Worm (Caenorhabditis elegans): ENCODE data around the gene Y37E11AL.2.
A peak's percentile ranks its signal among the peaks of the same experiment; 100 is the strongest.

Y37E11AL.2 gene

ce11 chrIV:3681763-3682162 is 16.5 kb upstream of the Y37E11AL.2 start:
- TF ChIP-seq F13C5.2 (tag; optimal IDR thresholded peaks at IDR 0.05) (no peak), ceh-13 (GFP tag; optimal IDR thresholded peaks at IDR 0.05) (no peak), hmbx-1 (tag; optimal IDR thresholded peaks at IDR 0.05) (no peak), aly-1 (tag; optimal IDR thresholded peaks at IDR 0.05) (no peak), ets-7 (tag; optimal IDR thresholded peaks at IDR 0.05) (no peak), tbx-11 (GFP tag; IDR thresholded peaks at IDR 0.05) (no peak), tra-4 (tag; optimal IDR thresholded peaks at IDR 0.05) (no peak), flt-1 (GFP tag; IDR thresholded peaks at IDR 0.05) (no peak), scrt-1 (GFP tag; IDR thresholded peaks at IDR 0.05) (no peak), sea-1 (GFP tag; conservative IDR thresholded peaks at IDR 0.05) (no peak), pes-1 (GFP tag; IDR thresholded peaks at IDR 0.05) (no peak), hmg-4 (GFP tag; optimal IDR thresholded peaks at IDR 0.05) (no peak)

DNA sequence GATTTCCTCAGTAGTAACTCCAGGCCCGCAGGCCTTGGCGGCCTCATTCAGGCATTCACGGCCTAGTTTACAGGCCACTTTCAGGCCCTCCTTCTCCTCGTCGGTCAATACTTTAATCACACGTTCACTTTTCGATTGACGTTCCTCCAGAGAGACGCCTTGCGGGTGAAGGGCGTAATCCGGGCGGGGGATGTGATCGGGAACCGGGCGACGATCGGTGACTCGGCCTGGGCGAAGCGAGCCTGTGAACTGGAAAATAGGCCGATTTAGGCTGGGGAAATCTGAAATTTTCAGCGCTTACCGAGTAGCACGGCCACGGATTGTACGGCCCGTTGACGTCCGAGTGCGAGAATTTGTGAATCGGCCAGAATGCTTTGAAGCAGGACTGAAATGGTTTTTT is 12.0 kb upstream of the Y37E11AL.2 start:
- TF ChIP-seq aly-1 (tag; optimal IDR thresholded peaks at IDR 0.05) (peak; percentile 73), hmg-4 (GFP tag; optimal IDR thresholded peaks at IDR 0.05) (peak; percentile 21), tbx-11 (GFP tag; IDR thresholded peaks at IDR 0.05) (0 out of 2 replicates have a peak, but pooled peaks have one; percentile 38), tra-4 (tag; optimal IDR thresholded peaks at IDR 0.05) (no peak), hmbx-1 (tag; optimal IDR thresholded peaks at IDR 0.05) (no peak)

ce11 chrIV:3686765-3687164 is 11.5 kb upstream of the Y37E11AL.2 start, which contains the start of gene map-1:
map-1 (minus strand) TSS chrIV:3686865.
- TF ChIP-seq sea-1 (GFP tag; conservative IDR thresholded peaks at IDR 0.05), result no peak
- no peak for TF ChIP-seq ceh-36 (tag; optimal IDR thresholded peaks at IDR 0.05)
- no peak for TF ChIP-seq hnd-1 (tag; optimal IDR thresholded peaks at IDR 0.05)
- no peak for TF ChIP-seq tbx-37 (GFP tag; conservative IDR thresholded peaks at IDR 0.05)
- TF ChIP-seq ets-7 (tag; optimal IDR thresholded peaks at IDR 0.05), result no peak
- TF ChIP-seq F13C5.2 (tag; optimal IDR thresholded peaks at IDR 0.05), result no peak
- TF ChIP-seq ama-1 (optimal IDR thresholded peaks at IDR 0.05), result no peak
- TF ChIP-seq aly-1 (tag; optimal IDR thresholded peaks at IDR 0.05), result no peak

- TF ChIP-seq sea-1 (GFP tag; conservative IDR thresholded peaks at IDR 0.05) (no peak), scrt-1 (GFP tag; IDR thresholded peaks at IDR 0.05) (no peak), B0310.2 (tag; optimal IDR thresholded peaks at IDR 0.05) (no peak), ceh-13 (GFP tag; optimal IDR thresholded peaks at IDR 0.05) (no peak), ets-7 (tag; optimal IDR thresholded peaks at IDR 0.05) (no peak), flt-1 (GFP tag; IDR thresholded peaks at IDR 0.05) (no peak), hnd-1 (tag; optimal IDR thresholded peaks at IDR 0.05) (no peak)
These were observed 10.3 kb upstream of the Y37E11AL.2 start for ce11 chrIV:3688050-3688449.

DNA sequence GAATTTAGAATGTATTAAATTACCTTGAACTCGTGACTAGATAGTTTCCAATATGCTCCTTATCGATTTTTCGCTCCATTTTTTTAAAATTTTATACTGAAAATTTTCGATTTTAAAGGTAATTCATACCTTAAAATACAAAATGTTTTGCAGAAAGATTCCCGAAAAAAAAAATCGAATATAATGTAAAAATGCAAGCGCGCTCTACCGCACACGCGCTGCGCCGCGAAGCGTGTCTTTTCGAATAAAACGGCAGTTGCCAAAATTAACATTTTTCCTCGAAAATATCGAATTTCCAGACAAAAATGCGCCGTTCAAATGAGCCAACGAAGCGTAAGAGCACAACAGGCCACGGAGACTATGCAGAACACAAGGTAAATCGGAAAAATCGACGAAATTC is 3.7 kb upstream of the Y37E11AL.2 start, which contains the start of the genes taf-6.2 and Y37E11AL.3:
Gene taf-6.2, minus strand, starts transcription at position 96 of the 400 bp plus-strand sequence.
Gene Y37E11AL.3, plus strand, starts transcription at position 298 of the 400 bp plus-strand sequence.
- no peak for TF ChIP-seq tbx-11 (GFP tag; IDR thresholded peaks at IDR 0.05)
- TF ChIP-seq flt-1 (GFP tag; IDR thresholded peaks at IDR 0.05), result no peak
- no peak for TF ChIP-seq scrt-1 (GFP tag; IDR thresholded peaks at IDR 0.05)
- no peak for TF ChIP-seq F13C5.2 (tag; optimal IDR thresholded peaks at IDR 0.05)
- no peak for TF ChIP-seq ceh-13 (GFP tag; optimal IDR thresholded peaks at IDR 0.05)
- TF ChIP-seq tbx-37 (GFP tag; conservative IDR thresholded peaks at IDR 0.05), result no peak
- no peak for TF ChIP-seq hmbx-1 (tag; optimal IDR thresholded peaks at IDR 0.05)
- no peak for TF ChIP-seq sea-1 (GFP tag; conservative IDR thresholded peaks at IDR 0.05)
- TF ChIP-seq pes-1 (GFP tag; IDR thresholded peaks at IDR 0.05), result no peak
- TF ChIP-seq ets-7 (tag; optimal IDR thresholded peaks at IDR 0.05), result no peak

DNA sequence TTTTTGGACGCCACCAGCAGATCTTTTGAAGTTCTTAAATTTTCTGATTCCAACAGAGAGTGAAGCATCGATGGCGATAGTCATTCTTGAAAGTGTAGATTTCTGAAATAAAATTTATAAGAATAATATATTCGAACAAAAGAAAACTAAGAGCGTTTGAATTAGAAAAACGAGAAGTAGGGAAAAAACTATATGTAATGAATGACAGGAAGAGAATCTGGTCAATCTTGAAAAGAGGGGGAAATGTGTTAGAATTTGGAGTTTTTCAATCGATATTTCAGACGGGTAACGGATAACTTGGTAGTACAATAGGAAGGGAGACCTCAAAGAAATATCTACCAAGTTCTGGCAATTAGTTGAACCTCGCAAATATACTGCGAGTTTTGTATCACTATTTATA is 2.3 kb downstream of the Y37E11AL.2 start, which contains the start of gene Y37E11AL.9:
Gene Y37E11AL.9, minus strand, starts transcription at position 101 of the 400 bp plus-strand sequence.
- TF ChIP-seq pes-1 (GFP tag; IDR thresholded peaks at IDR 0.05) (no peak), ceh-36 (tag; optimal IDR thresholded peaks at IDR 0.05) (no peak), tbx-11 (GFP tag; IDR thresholded peaks at IDR 0.05) (no peak), B0310.2 (tag; optimal IDR thresholded peaks at IDR 0.05) (no peak), hmg-4 (GFP tag; optimal IDR thresholded peaks at IDR 0.05) (no peak), tra-4 (tag; optimal IDR thresholded peaks at IDR 0.05) (no peak), hnd-1 (tag; optimal IDR thresholded peaks at IDR 0.05) (no peak), flt-1 (GFP tag; IDR thresholded peaks at IDR 0.05) (no peak)

- TF ChIP-seq sea-1 (GFP tag; conservative IDR thresholded peaks at IDR 0.05), result no peak
- no peak for TF ChIP-seq hnd-1 (tag; optimal IDR thresholded peaks at IDR 0.05)
- no peak for TF ChIP-seq tbx-11 (GFP tag; IDR thresholded peaks at IDR 0.05)
- no peak for TF ChIP-seq ceh-13 (GFP tag; optimal IDR thresholded peaks at IDR 0.05)
- TF ChIP-seq tbx-37 (GFP tag; conservative IDR thresholded peaks at IDR 0.05), result no peak
- TF ChIP-seq ceh-36 (tag; optimal IDR thresholded peaks at IDR 0.05), result no peak
These were observed 3.6 kb downstream of the Y37E11AL.2 start, which contains the start of gene Y37E11AL.12 for ce11 chrIV:3701892-3702291. Y37E11AL.12 (minus strand) TSS chrIV:3701992.

DNA sequence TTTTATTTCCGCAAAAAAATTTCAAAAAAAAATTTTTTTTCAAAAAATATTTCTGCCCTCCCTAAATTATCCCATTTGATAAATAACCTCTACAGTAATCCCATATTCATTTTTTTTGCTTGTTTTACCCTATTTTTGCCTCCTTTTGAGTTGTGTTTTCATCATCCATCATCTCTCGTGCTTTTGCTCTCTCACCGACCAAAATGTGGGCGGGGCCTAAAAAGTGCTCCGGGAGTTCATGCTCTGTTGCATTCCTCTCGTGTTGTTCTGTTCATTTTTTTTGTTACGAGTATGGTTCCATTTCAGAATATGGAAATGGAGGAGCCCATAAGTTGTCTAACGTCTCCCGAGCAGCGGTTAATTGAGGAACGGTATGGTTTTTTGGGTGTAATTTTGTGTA is 10.9 kb downstream of the Y37E11AL.2 start, which contains the start of gene Y37E11AL.1:
Gene Y37E11AL.1, plus strand, starts transcription at position 301 of the 400 bp plus-strand sequence.
- no peak for TF ChIP-seq ama-1 (optimal IDR thresholded peaks at IDR 0.05)
- TF ChIP-seq scrt-1 (GFP tag; IDR thresholded peaks at IDR 0.05), result no peak
- TF ChIP-seq hnd-1 (tag; optimal IDR thresholded peaks at IDR 0.05), result no peak
- TF ChIP-seq aly-1 (tag; optimal IDR thresholded peaks at IDR 0.05), result no peak
- no peak for TF ChIP-seq tbx-11 (GFP tag; IDR thresholded peaks at IDR 0.05)
- TF ChIP-seq hmg-4 (GFP tag; optimal IDR thresholded peaks at IDR 0.05), result no peak

DNA sequence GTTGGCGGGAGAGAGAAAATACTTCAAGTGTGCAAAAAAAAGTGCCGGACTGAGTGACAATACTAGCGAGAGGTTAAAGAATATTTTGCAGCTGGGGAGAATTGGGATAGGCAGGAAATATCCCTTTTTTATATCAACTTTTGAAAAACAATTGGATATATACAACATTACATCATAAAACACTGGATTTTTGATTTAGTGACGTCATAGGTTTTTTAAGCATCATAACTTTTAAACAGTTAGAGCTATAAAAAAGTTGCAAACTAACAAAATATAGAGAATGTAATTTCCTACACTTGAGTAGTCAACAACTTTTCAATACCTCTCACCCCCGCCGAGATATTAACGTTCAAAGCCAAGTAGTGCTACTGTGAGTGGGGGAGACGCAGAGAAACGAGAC is 12.4 kb downstream of the Y37E11AL.2 start:
- TF ChIP-seq ceh-36 (tag; optimal IDR thresholded peaks at IDR 0.05) (no peak), hnd-1 (tag; optimal IDR thresholded peaks at IDR 0.05) (no peak), ets-7 (tag; optimal IDR thresholded peaks at IDR 0.05) (no peak), pes-1 (GFP tag; IDR thresholded peaks at IDR 0.05) (no peak), ama-1 (optimal IDR thresholded peaks at IDR 0.05) (no peak), flt-1 (GFP tag; IDR thresholded peaks at IDR 0.05) (no peak), aly-1 (tag; optimal IDR thresholded peaks at IDR 0.05) (no peak), hmbx-1 (tag; optimal IDR thresholded peaks at IDR 0.05) (no peak), tbx-11 (GFP tag; IDR thresholded peaks at IDR 0.05) (no peak), hmg-4 (GFP tag; optimal IDR thresholded peaks at IDR 0.05) (no peak), tra-4 (tag; optimal IDR thresholded peaks at IDR 0.05) (no peak), sea-1 (GFP tag; conservative IDR thresholded peaks at IDR 0.05) (no peak), tbx-37 (GFP tag; conservative IDR thresholded peaks at IDR 0.05) (no peak), scrt-1 (GFP tag; IDR thresholded peaks at IDR 0.05) (no peak), F13C5.2 (tag; optimal IDR thresholded peaks at IDR 0.05) (no peak), B0310.2 (tag; optimal IDR thresholded peaks at IDR 0.05) (no peak)
